Worm (Caenorhabditis elegans): ENCODE results near the gene F58F12.3.

DNA sequence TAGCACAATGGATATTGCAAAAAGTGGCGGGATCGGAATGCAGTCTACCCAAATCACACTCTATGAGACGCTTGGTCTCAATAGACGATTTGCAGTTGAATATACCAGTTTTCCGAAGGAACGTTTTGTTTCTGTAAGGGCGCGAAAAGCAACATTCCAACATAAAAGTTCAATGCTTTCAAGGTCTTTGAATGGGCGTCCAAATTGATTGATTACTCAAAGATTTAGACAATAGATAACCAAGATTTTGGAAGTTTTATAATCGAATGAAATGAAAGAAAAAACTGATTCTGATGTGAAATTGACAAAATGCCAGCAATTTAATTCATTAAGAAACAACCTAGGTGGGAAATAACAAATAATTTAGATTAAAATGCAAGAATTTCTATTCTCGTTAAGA is 28.1 kb upstream of the F58F12.3 start:
- no peak for TF ChIP-seq egl-44 (GFP tag; IDR thresholded peaks at IDR 0.05)
- no peak for TF ChIP-seq zim-3 (tag; optimal IDR thresholded peaks at IDR 0.05)
- no peak for TF ChIP-seq cebp-1 (GFP tag; IDR thresholded peaks at IDR 0.05)
- no peak for TF ChIP-seq cebp-1 (tag; optimal IDR thresholded peaks at IDR 0.05)
- TF ChIP-seq let-526 (GFP tag; IDR thresholded peaks at IDR 0.05), result no peak
- TF ChIP-seq nfya-1 (tag; optimal IDR thresholded peaks at IDR 0.05; ENCODE audit: borderline replicate concordance, insufficient read depth), result no peak
- no peak for TF ChIP-seq B0035.1 (tag; optimal IDR thresholded peaks at IDR 0.05)
- no peak for TF ChIP-seq ceh-79 (tag; optimal IDR thresholded peaks at IDR 0.05)
- TF ChIP-seq pha-4 (tag; optimal IDR thresholded peaks at IDR 0.05), result no peak
- TF ChIP-seq ztf-3 (GFP tag; optimal IDR thresholded peaks at IDR 0.05), result no peak
- no peak for TF ChIP-seq lsy-27 (tag; optimal IDR thresholded peaks at IDR 0.05; ENCODE audit: borderline replicate concordance, insufficient read depth)
- TF ChIP-seq Y67H2A.10 (GFP tag; conservative IDR thresholded peaks at IDR 0.05), result no peak
- TF ChIP-seq T07F8.4 (tag; optimal IDR thresholded peaks at IDR 0.05), result no peak
- no peak for TF ChIP-seq F33H1.4 (GFP tag; IDR thresholded peaks at IDR 0.05)
